Fruit fly (Drosophila melanogaster) Kc167 (cell line): Measurements from ENCODE around the gene CSN1b.

ENCODE experiments used
- h ChIP-seq: fragments of >200 bp; optimal IDR thresholded peaks from 3 replicates; lab custom pipeline; 2018; ENCODE audit warnings: missing external identifiers
- psq ChIP-seq: fragments of >200 bp; optimal IDR thresholded peaks from 2 replicates; lab custom pipeline; 2017; ENCODE audit warnings: missing external identifiers
- ttk ChIP-seq: sonication (Bioruptor generic); optimal IDR thresholded peaks from 2 replicates; lab custom pipeline; 2017; ENCODE audit warnings: missing external identifiers

DNA sequence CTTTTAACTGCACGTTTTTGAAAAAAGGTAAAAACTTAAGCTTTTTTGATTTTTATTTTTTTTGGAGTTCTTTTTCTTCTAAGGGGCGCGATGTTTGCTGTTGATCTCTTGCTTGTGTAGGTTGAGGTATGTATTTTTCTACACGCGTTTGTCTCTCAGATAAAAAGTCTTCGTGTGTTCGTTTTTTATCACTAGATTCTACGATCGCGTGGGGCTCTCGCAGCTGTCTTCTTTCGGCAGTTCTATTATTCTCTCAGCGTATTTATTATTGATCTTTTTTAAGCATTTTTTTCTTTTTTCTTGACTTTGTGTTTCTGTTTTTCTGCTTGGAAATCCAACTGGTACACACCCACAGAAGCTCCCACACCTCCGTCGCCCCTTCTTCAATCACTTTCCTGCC is 9.7 kb downstream of the CSN1b start:
- TF ChIP-seq h (no peak), psq (no peak), ttk (lab: Kevin White, UChicago) (no peak)
